ENCODE assay signal across 3 fruit fly cellular contexts in the genomic region with DNA sequence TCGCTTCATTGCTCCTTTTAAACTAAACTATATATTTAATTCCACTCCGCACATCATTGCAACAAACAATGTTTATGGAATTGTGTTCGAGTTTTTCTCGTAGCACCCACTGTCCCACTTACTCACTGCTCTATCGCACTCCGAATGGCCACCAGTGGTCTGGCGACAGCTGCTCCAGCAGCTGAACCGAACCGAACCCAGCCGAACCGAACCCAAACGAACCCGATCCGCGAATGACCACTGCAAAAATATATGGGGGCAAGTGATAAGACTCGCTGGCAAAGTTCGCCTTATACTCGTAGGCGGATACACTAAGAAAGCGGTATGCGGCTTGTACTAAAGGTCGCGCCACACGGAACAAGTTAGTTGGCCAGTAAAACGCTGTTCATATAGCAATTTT.
TF ChIP-seq lines count a peak whose summit lies in the region.

No protein-coding gene starts in this region.

- TF ChIP-seq CTCF in whole organism, embryonic (GFP tag; optimal IDR thresholded peaks at IDR 0.05; lab: Kevin White, UChicago): no peak

TF ChIP-seq in whole organism, embryonic, 481 proteins besides CTCF, POLR2A, EP300 and RAD21:
- peak; percentile 40 for TF ChIP-seq sug (tag; optimal IDR thresholded peaks at IDR 0.05; lab: Kevin White, UChicago)
- TF ChIP-seq trh (GFP tag; optimal IDR thresholded peaks at IDR 0.05; lab: Kevin White, UChicago): no peak
- no peak for TF ChIP-seq Rx (GFP tag; IDR thresholded peaks at IDR 0.05; lab: Robert Waterston, UW)
- TF ChIP-seq ap (GFP tag; IDR thresholded peaks at IDR 0.05; lab: Robert Waterston, UW): no peak
- no peak for TF ChIP-seq CG6683 (GFP tag; optimal IDR thresholded peaks at IDR 0.05; lab: Kevin White, UChicago)
- TF ChIP-seq Deaf1 (tag; optimal IDR thresholded peaks at IDR 0.05; lab: Kevin White, UChicago): peak; percentile 64
- TF ChIP-seq Dp (GFP tag; optimal IDR thresholded peaks at IDR 0.05; lab: Kevin White, UChicago): no peak
- TF ChIP-seq corto (GFP tag; optimal IDR thresholded peaks at IDR 0.05; lab: Kevin White, UChicago): no peak
- TF ChIP-seq CG16863 (GFP tag; optimal IDR thresholded peaks at IDR 0.05; lab: Kevin White, UChicago): no peak
- TF ChIP-seq Ets65A (GFP tag; lab: Kevin White, UChicago): peak; percentile 62
- TF ChIP-seq phol (tag; optimal IDR thresholded peaks at IDR 0.05; lab: Kevin White, UChicago): no peak
- no peak for TF ChIP-seq Taf1 (GFP tag; IDR thresholded peaks at IDR 0.05; lab: Robert Waterston, UW)
- no peak for TF ChIP-seq ewg (GFP tag; optimal IDR thresholded peaks at IDR 0.05; lab: Kevin White, UChicago)
- TF ChIP-seq HLH4C (GFP tag; IDR thresholded peaks at IDR 0.05; lab: Robert Waterston, UW; ENCODE audit: partially characterized antibody): no peak
- no peak for TF ChIP-seq CG8281 (tag; optimal IDR thresholded peaks at IDR 0.05; lab: Kevin White, UChicago)
- TF ChIP-seq Dfd (GFP tag; optimal IDR thresholded peaks at IDR 0.05; lab: Kevin White, UChicago): no peak

TF ChIP-seq in whole organism, prepupa, 60 proteins besides CTCF, POLR2A, EP300 and RAD21:
- peak; percentile 86 for TF ChIP-seq svp (GFP tag; lab: Kevin White, UChicago)
- peak; percentile 26 for TF ChIP-seq Eip78C (GFP tag; lab: Kevin White, UChicago)
- TF ChIP-seq CG8119 (GFP tag; IDR thresholded peaks at IDR 0.05; lab: Robert Waterston, UW): no peak
TF ChIP-seq in whole organism, prepupa: peak in this region for 2.

TF ChIP-seq in whole organism, pupa, 21 proteins besides CTCF, POLR2A, EP300 and RAD21:
- 0 out of 3 replicates have a peak, but pooled peaks have one; percentile 19 for TF ChIP-seq CG4496 (GFP tag; IDR thresholded peaks at IDR 0.05; lab: Robert Waterston, UW)
- TF ChIP-seq CG15710 (tag; optimal IDR thresholded peaks at IDR 0.05; lab: Kevin White, UChicago): no peak
